Fruit fly (Drosophila melanogaster) whole organism, prepupa: ENCODE results near the gene emc.

Experiments used
- CG32006 ChIP-seq: fragments of 200-800 bp; sonication (Bioruptor generic); optimal IDR thresholded peaks from 3 replicates; lab custom pipeline; 2017; ENCODE audit warnings: missing biosample characterization, mild to moderate bottlenecking, missing genetic modification characterization
- CG8319 ChIP-seq: fragments of 200-800 bp; sonication (Bioruptor generic); optimal IDR thresholded peaks from 3 replicates; lab custom pipeline; 2016; ENCODE audit warnings: missing biosample characterization, missing genetic modification characterization
- CG9139 ChIP-seq: fragments of 200-800 bp; sonication (Bioruptor generic); optimal IDR thresholded peaks from 3 replicates; lab custom pipeline; 2017; ENCODE audit warnings: missing biosample characterization, mild to moderate bottlenecking, missing genetic modification characterization
- Hr4 ChIP-seq: fragments of 200-800 bp; sonication (Bioruptor generic); optimal IDR thresholded peaks from 3 replicates; lab custom pipeline; 2016; ENCODE audit warnings: missing biosample characterization, missing genetic modification characterization
- dac ChIP-seq: fragments of 200-800 bp; sonication (Bioruptor generic); optimal IDR thresholded peaks from 2 replicates; lab custom pipeline; 2017; ENCODE audit warnings: missing biosample characterization, mild to moderate bottlenecking, missing genetic modification characterization
- esn ChIP-seq: fragments of 200-800 bp; sonication (Bioruptor generic); optimal IDR thresholded peaks from 2 replicates; lab custom pipeline; 2016; ENCODE audit warnings: missing biosample characterization, mild to moderate bottlenecking, missing genetic modification characterization, moderate library complexity

DNA sequence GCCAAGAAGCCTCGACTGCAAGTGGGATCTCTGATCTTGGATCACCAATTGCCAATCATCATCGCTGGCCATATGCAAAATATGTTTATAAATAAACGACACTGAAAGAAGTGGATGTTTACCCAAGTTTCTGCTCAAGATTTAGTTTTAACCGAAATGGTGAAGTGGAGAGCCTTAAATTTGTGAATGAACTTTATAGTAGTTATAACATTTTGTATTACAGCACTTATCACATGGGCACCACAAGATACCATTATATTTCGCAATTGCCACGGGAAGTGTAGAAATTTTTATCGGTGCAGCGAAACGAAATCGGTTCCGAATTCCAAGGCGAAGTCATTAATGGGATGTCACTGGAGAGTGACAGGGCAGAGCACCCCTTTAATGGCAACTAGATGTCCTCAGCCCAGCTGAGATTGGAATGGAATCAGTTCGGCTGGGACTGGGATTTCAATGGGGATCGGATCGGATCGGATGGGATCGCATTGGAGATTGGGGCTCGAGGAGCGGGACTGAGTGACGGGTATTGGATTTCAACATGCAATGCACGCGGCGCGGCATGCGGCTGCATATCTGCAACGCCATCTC lies 2.8 kb upstream of the emc start:
- TF ChIP-seq CG9139 (GFP tag; lab: Kevin White, UChicago) (peak; percentile 81), esn (GFP tag; lab: Kevin White, UChicago) (peak; percentile 60), CG32006 (peak; percentile 29), CG8319 (GFP tag; lab: Kevin White, UChicago) (peak; percentile 68), dac (GFP tag; lab: Kevin White, UChicago) (no peak), Hr4 (peak; percentile 22)
